Fruit fly (Drosophila melanogaster): ENCODE results near the gene CG11590.

Gene CG11590

DNA sequence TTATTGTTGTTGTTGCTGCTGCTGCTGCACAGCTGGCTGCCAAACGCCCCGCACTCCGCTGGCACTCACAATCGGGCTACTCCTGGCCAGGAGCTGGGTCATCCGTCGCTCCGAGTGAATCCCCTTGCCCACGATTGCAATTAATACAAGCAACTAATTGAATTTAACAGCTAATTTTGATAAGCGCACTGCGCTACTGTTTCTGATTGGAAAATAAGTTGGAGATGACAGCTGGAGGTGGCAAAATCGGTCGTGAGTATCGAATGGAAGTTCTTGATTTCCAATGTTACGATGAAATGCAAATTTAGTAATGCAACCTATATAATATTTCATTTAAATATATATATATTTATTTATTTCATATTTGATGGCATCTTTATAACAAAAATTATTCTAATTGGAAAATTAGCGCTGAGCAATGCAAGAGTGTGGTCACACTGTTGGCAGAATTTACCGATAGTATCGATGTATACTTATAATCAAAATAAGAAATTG, 33.9 kb downstream of the CG11590 start, which contains the start of gene CG42271:
TSS of gene CG42271 (minus strand) at position 224 of the 495 bp plus-strand sequence.
- TF ChIP-seq Chrac-16 (GFP tag; optimal IDR thresholded peaks at IDR 0.05) (peak; percentile 37), pan (optimal IDR thresholded peaks at IDR 0.05) (no peak), pan (GFP tag; optimal IDR thresholded peaks at IDR 0.05 in 1 of 2, IDR thresholded peaks at IDR 0.05 in 1 of 2) (peak in 1 of 2 experiments; percentile 6), CG14710 (tag; optimal IDR thresholded peaks at IDR 0.05) (peak; percentile 99), Tbp (GFP tag; optimal IDR thresholded peaks at IDR 0.05) (no peak), CG6683 (GFP tag; optimal IDR thresholded peaks at IDR 0.05) (no peak), CG4617 (GFP tag; optimal IDR thresholded peaks at IDR 0.05; ENCODE audit: borderline replicate concordance) (peak; percentile 50), Vsx1 (GFP tag; optimal IDR thresholded peaks at IDR 0.05) (peak; percentile 36), CG10274 (GFP tag; optimal IDR thresholded peaks at IDR 0.05) (no peak), CG4854 (GFP tag; optimal IDR thresholded peaks at IDR 0.05) (no peak), so (GFP tag; IDR thresholded peaks at IDR 0.05) (no peak), Poxn (GFP tag; IDR thresholded peaks at IDR 0.05) (no peak), ci (GFP tag; IDR thresholded peaks at IDR 0.05) (0 out of 3 replicates have a peak, but pooled peaks have one; percentile 9), CG17829 (tag; optimal IDR thresholded peaks at IDR 0.05) (peak; percentile 44), Scr (GFP tag; IDR thresholded peaks at IDR 0.05; ENCODE audit: partially characterized antibody) (peak; percentile 97), tin (GFP tag; optimal IDR thresholded peaks at IDR 0.05) (peak; percentile 22), Hr78 (GFP tag; optimal IDR thresholded peaks at IDR 0.05) (no peak), bsh (GFP tag; optimal IDR thresholded peaks at IDR 0.05) (peak in 1 of 2 experiments; percentile 36), MBD-R2 (GFP tag; IDR thresholded peaks at IDR 0.05) (peak; percentile 47), lilli (GFP tag; optimal IDR thresholded peaks at IDR 0.05) (peak; percentile 8), CG10209 (GFP tag; optimal IDR thresholded peaks at IDR 0.05) (no peak), tna (GFP tag; IDR thresholded peaks at IDR 0.05; ENCODE audit: partially characterized antibody) (peak; percentile 86), Adf1 (GFP tag; IDR thresholded peaks at IDR 0.05) (peak; percentile 25; the same call in 1 of the 2 replicates), Doc2 (GFP tag; IDR thresholded peaks at IDR 0.05) (no peak), Fer3 (tag; optimal IDR thresholded peaks at IDR 0.05) (peak; percentile 47), prd (optimal IDR thresholded peaks at IDR 0.05) (no peak), prd (GFP tag; IDR thresholded peaks at IDR 0.05) (peak; percentile 65; the same call in 2 of the 3 replicates), CG31224 (GFP tag; IDR thresholded peaks at IDR 0.05) (no peak), CG6689 (GFP tag; IDR thresholded peaks at IDR 0.05) (0 out of 2 replicates have a peak, but pooled peaks have one; percentile 12), CG2712 (tag; optimal IDR thresholded peaks at IDR 0.05) (peak; percentile 63), Lhr (GFP tag; optimal IDR thresholded peaks at IDR 0.05) (no peak), inv (GFP tag; IDR thresholded peaks at IDR 0.05; ENCODE audit: partially characterized antibody) (peak; percentile 95), insv (GFP tag; optimal IDR thresholded peaks at IDR 0.05) (peak; percentile 58 to 98), Xbp1 (GFP tag; optimal IDR thresholded peaks at IDR 0.05) (peak; percentile 41), Dp (GFP tag; optimal IDR thresholded peaks at IDR 0.05) (peak; percentile 9), amos (GFP tag; IDR thresholded peaks at IDR 0.05; ENCODE audit: partially characterized antibody) (peak; percentile 89), sens (GFP tag) (peak; percentile 34), CG8281 (tag; optimal IDR thresholded peaks at IDR 0.05) (no peak), Sry-β (GFP tag; optimal IDR thresholded peaks at IDR 0.05) (peak; percentile 55), sug (tag; optimal IDR thresholded peaks at IDR 0.05) (peak; percentile 63), tgo (GFP tag; IDR thresholded peaks at IDR 0.05) (peak; percentile 17; the same call in 1 of the 3 replicates), Kr (GFP tag; optimal IDR thresholded peaks at IDR 0.05) (no peak), stc (GFP tag; IDR thresholded peaks at IDR 0.05) (no peak), CG7963 (GFP tag; IDR thresholded peaks at IDR 0.05; ENCODE audit: partially characterized antibody) (peak; percentile 72; the same call in 2 of the 3 replicates), Ada2b (GFP tag; IDR thresholded peaks at IDR 0.05) (0 out of 2 replicates have a peak, but pooled peaks have one; percentile 13), CG17328 (GFP tag; IDR thresholded peaks at IDR 0.05) (no peak), CG10147 (GFP tag; optimal IDR thresholded peaks at IDR 0.05) (peak; percentile 21), CG3847 (GFP tag; IDR thresholded peaks at IDR 0.05) (peak; percentile 48), Oli (tag; optimal IDR thresholded peaks at IDR 0.05) (peak; percentile 7), otp (GFP tag; IDR thresholded peaks at IDR 0.05) (0 out of 3 replicates have a peak, but pooled peaks have one; percentile 7)

All from whole organism, embryonic.